Fruit fly (Drosophila melanogaster): ENCODE results near the gene mge.
A peak's percentile ranks its signal among the peaks of the same experiment; 100 is the strongest.

The mge gene

DNA sequence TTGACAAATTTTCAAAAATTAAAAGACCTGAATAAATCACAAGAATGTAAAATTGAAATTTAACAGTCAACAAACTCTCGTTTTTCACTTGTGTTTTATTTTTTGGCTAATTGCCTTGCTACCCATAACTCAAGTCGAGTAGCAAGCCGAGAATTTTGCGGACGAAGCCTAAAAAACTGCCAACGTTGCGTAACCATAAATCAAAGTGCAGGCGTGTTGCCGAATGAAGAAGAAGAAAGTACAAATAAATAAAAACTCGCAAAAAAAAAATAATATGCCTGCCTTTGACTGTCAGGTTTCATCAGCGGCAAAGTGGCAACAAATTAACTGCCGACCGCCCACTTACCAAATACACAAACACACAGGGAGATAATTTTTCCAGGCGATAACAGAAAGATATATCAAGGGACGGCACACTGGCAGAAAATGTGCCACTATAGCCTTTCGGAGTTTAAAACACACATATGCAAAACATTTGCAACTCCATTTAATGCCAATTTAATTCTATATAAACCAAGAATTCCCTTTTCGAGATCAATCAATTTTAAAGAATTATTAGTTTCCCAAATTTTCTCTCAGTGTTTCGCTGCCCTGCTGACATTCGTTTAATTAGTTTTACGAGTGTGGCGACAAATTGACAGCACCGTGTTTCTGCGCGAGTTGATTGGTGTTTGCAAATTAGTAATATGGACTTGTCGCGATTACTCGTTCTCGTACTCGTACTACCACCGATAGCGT is 18.6 kb upstream of the mge start (continued):
- TF ChIP-seq NfI (GFP tag; optimal IDR thresholded peaks at IDR 0.05) (peak; percentile 92), CG7786 (GFP tag; optimal IDR thresholded peaks at IDR 0.05) (peak; percentile 93), tin (GFP tag; optimal IDR thresholded peaks at IDR 0.05) (peak; percentile 69), Six4 (GFP tag; optimal IDR thresholded peaks at IDR 0.05) (peak; percentile 55), CG5953 (GFP tag; IDR thresholded peaks at IDR 0.05) (peak; percentile 66; the same call in 1 of the 2 replicates), CG17568 (GFP tag; optimal IDR thresholded peaks at IDR 0.05) (peak; percentile 72), CG12744 (GFP tag; optimal IDR thresholded peaks at IDR 0.05) (peak; percentile 77), wek (GFP tag; optimal IDR thresholded peaks at IDR 0.05) (peak; percentile 56), Xrp1 (GFP tag; IDR thresholded peaks at IDR 0.05) (peak; percentile 84), dan (GFP tag; IDR thresholded peaks at IDR 0.05) (no peak), emc (GFP tag; optimal IDR thresholded peaks at IDR 0.05) (peak; percentile 87), Ptx1 (GFP tag; IDR thresholded peaks at IDR 0.05) (peak; percentile 88), CG2120 (GFP tag; optimal IDR thresholded peaks at IDR 0.05) (peak; percentile 98), CrebB (tag; optimal IDR thresholded peaks at IDR 0.05) (peak; percentile 85), esg (GFP tag; conservative IDR thresholded peaks at IDR 0.05) (peak; percentile 78), CG6854 (GFP tag; optimal IDR thresholded peaks at IDR 0.05) (peak; percentile 67), CG18011 (GFP tag; optimal IDR thresholded peaks at IDR 0.05) (peak; percentile 69), vnd (GFP tag; IDR thresholded peaks at IDR 0.05; ENCODE audit: partially characterized antibody) (no peak), Taf1 (GFP tag; IDR thresholded peaks at IDR 0.05) (peak; percentile 91), CG4854 (GFP tag; optimal IDR thresholded peaks at IDR 0.05) (peak; percentile 72), CG8478 (optimal IDR thresholded peaks at IDR 0.05) (no peak), salm (tag; optimal IDR thresholded peaks at IDR 0.05) (peak; percentile 58), CG6254 (GFP tag; optimal IDR thresholded peaks at IDR 0.05) (peak; percentile 47), jumu (GFP tag; optimal IDR thresholded peaks at IDR 0.05) (peak; percentile 77), CG31388 (GFP tag; optimal IDR thresholded peaks at IDR 0.05) (peak; percentile 35), CG32767 (GFP tag; IDR thresholded peaks at IDR 0.05) (peak; percentile 75; the same call in 1 of the 2 replicates), CG5245 (GFP tag; optimal IDR thresholded peaks at IDR 0.05) (peak; percentile 39), bbx (GFP tag; IDR thresholded peaks at IDR 0.05; ENCODE audit: partially characterized antibody) (no peak), CG18262 (tag; optimal IDR thresholded peaks at IDR 0.05) (no peak), CG11398 (GFP tag; optimal IDR thresholded peaks at IDR 0.05) (peak; percentile 73), Doc3 (GFP tag; IDR thresholded peaks at IDR 0.05; ENCODE audit: partially characterized antibody) (no peak), CG13296 (GFP tag; optimal IDR thresholded peaks at IDR 0.05) (peak; percentile 89), croc (GFP tag; conservative IDR thresholded peaks at IDR 0.05) (peak; percentile 27; the same call in 1 of the 3 replicates), CG8388 (GFP tag; optimal IDR thresholded peaks at IDR 0.05) (peak; percentile 56), hkb (optimal IDR thresholded peaks at IDR 0.05) (no peak), hkb (GFP tag; IDR thresholded peaks at IDR 0.05) (peak; percentile 93), CG16815 (GFP tag; optimal IDR thresholded peaks at IDR 0.05) (peak; percentile 74), HHEX (GFP tag; optimal IDR thresholded peaks at IDR 0.05) (peak; percentile 87), CG16779 (GFP tag; IDR thresholded peaks at IDR 0.05) (peak; percentile 80), sd (tag; optimal IDR thresholded peaks at IDR 0.05) (peak; percentile 53), CG17385 (GFP tag; optimal IDR thresholded peaks at IDR 0.05) (peak; percentile 87), Gug (GFP tag; IDR thresholded peaks at IDR 0.05) (peak; percentile 81)

Data from whole organism, embryonic.